Worm (Caenorhabditis elegans) whole organism, midembryonic: ENCODE measurements around the gene F14D7.3.

Source experiments
- cog-1 ChIP-seq: sonication (generic microtip); optimal IDR thresholded peaks from 2 replicates; lab custom pipeline; 2016; ENCODE audit warnings: missing genetic modification characterization, missing compliant biosample characterization
- klf-2 ChIP-seq: fragments of 200-800 bp; sonication (Bioruptor generic); conservative IDR thresholded peaks from 2 replicates; pipeline ENCODE4 v1.3.6; 2022; ENCODE audit warnings: missing genetic modification reagents, missing genetic modification characterization, missing compliant biosample characterization
- med-1 ChIP-seq: sonication (generic microtip); optimal IDR thresholded peaks from 2 replicates; lab custom pipeline; 2017; ENCODE audit warnings: missing genetic modification characterization, mild to moderate bottlenecking, missing compliant biosample characterization, antibody characterized with exemption, missing genetic modification reagents; ENCODE audit not compliant: insufficient read depth
- ref-1 ChIP-seq: fragments of 200-800 bp; sonication (Bioruptor generic); conservative IDR thresholded peaks from 2 replicates; pipeline ENCODE4 v1.3.6; 2022; ENCODE audit warnings: missing genetic modification reagents, missing genetic modification characterization, missing compliant biosample characterization
- ztf-23 ChIP-seq: fragments of 200-800 bp; sonication (Bioruptor generic); IDR thresholded peaks from 2 replicates; pipeline ENCODE4 v1.3.6; 2022; ENCODE audit warnings: missing genetic modification reagents, missing genetic modification characterization, missing compliant biosample characterization

- no peak for TF ChIP-seq ref-1 (GFP tag; lab: Robert Waterston, UW)
- TF ChIP-seq cog-1: no peak
- TF ChIP-seq med-1 (GFP tag; lab: Kevin White, UChicago): no peak
- no peak for TF ChIP-seq ztf-23 (GFP tag; lab: Robert Waterston, UW)
- TF ChIP-seq klf-2 (GFP tag; lab: Robert Waterston, UW): no peak
Measured at ce11 chrV:14316525-14316924, 19.9 kb downstream of the F14D7.3 start, which contains the start of gene F47B8.2.
